Worm (Caenorhabditis elegans): ENCODE results near the gene spig-5.

- TF ChIP-seq daf-12 (tag; optimal IDR thresholded peaks at IDR 0.05): no peak
- no peak for TF ChIP-seq nhr-237 (tag; optimal IDR thresholded peaks at IDR 0.05)
- TF ChIP-seq egl-27 (tag; optimal IDR thresholded peaks at IDR 0.05): no peak
- no peak for TF ChIP-seq nhr-76 (tag; optimal IDR thresholded peaks at IDR 0.05)
- TF ChIP-seq nhr-25 (tag; optimal IDR thresholded peaks at IDR 0.05): no peak
- no peak for TF ChIP-seq R02D3.7 (tag; optimal IDR thresholded peaks at IDR 0.05)
- no peak for TF ChIP-seq pha-4 (tag; optimal IDR thresholded peaks at IDR 0.05)
- TF ChIP-seq ama-1 (optimal IDR thresholded peaks at IDR 0.05): no peak
- TF ChIP-seq ceh-16 (tag; optimal IDR thresholded peaks at IDR 0.05): no peak
- TF ChIP-seq fkh-2 (tag; optimal IDR thresholded peaks at IDR 0.05): no peak
- TF ChIP-seq elt-1 (tag; optimal IDR thresholded peaks at IDR 0.05): no peak
- TF ChIP-seq ZK546.5 (tag; optimal IDR thresholded peaks at IDR 0.05): no peak
- TF ChIP-seq unc-39 (tag; optimal IDR thresholded peaks at IDR 0.05): no peak
- TF ChIP-seq nhr-28 (tag; optimal IDR thresholded peaks at IDR 0.05): no peak
Observed at ce11 chrV:14282222-14282709, 26.0 kb upstream of the spig-5 start, which contains the start of the genes srt-74 and F40G12.9.
